Worm (Caenorhabditis elegans): ENCODE results near the gene C06E4.5.
A peak's percentile ranks its signal among the peaks of the same experiment; 100 is the strongest.

The C06E4.5 gene

ce11 chrIV:7235382-7235917, 19.3 kb upstream of the C06E4.5 start (continued):
- TF ChIP-seq fos-1 (tag; optimal IDR thresholded peaks at IDR 0.05) (peak; percentile 97), nhr-77 (tag; optimal IDR thresholded peaks at IDR 0.05) (no peak), ztf-1 (GFP tag; conservative IDR thresholded peaks at IDR 0.05) (no peak), peb-1 (tag; optimal IDR thresholded peaks at IDR 0.05) (no peak), lin-13 (GFP tag; optimal IDR thresholded peaks at IDR 0.05) (peak; percentile 44), nhr-21 (tag; optimal IDR thresholded peaks at IDR 0.05) (peak; percentile 36)

DNA sequence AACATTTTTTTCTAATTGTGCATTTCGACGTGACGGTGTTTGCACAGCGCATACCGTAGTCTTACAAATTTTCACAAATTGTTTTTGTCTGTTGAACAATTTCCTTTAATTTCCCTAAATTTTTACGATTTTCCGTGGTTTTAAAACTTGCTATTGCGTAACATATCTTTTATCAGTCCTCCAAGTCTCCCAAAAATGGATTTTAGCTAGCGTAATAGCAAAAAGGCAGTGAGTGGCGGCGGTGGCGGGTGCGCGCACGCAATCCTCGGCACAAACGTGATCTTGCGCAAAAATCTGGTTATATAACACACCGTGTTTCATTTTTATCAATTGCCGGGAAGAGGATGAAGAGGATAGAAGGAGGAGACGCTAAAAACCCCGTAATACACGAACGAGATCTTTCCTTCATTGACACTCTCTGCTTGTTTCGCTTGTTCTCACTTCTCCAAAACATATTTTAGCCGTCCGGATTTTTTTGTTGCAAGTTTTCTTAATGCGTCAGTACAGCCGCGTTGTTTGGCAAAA, 18.5 kb upstream of the C06E4.5 start:
- TF ChIP-seq lsy-2 (tag; optimal IDR thresholded peaks at IDR 0.05) (peak in 1 of 2 experiments; percentile 15), unc-39 (tag; optimal IDR thresholded peaks at IDR 0.05) (no peak), nhr-21 (tag; optimal IDR thresholded peaks at IDR 0.05) (peak; percentile 47)

DNA sequence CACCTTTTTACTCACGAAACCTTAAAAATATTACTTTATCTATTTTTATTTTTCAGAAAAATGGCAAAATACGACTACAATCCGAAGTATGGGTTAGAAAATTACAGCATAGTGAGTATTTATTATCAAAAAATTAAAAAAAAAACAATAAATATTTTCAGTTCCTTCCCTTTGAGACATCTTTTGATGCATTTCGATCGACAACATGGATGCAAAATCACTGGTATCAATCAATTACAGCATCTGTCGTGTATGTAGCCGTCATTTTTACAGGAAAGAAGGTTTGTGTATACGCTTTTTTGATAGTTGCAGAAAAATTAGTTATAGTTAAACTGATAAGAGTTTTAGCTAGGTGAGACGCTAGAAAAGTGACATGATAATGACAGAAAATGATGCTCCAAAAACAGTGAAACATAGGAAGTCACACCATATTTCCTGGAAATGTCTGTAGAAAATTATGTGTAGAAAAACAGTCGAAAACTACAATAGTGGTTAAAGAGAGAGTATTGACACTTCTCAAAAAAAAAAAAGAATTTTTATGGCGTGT, 17.0 kb upstream of the C06E4.5 start, which contains the start of gene elo-3:
TSS of gene elo-3 (plus strand) at position 51 of the 547 bp plus-strand sequence.
- no peak for TF ChIP-seq R02D3.7 (tag; optimal IDR thresholded peaks at IDR 0.05)
- TF ChIP-seq nhr-11 (tag; optimal IDR thresholded peaks at IDR 0.05), result no peak
- TF ChIP-seq alr-1 (tag; optimal IDR thresholded peaks at IDR 0.05), result no peak
- no peak for TF ChIP-seq lin-39 (tag; optimal IDR thresholded peaks at IDR 0.05)
- no peak for TF ChIP-seq nhr-6 (tag; optimal IDR thresholded peaks at IDR 0.05)
- peak; percentile 61 for TF ChIP-seq fos-1 (tag; optimal IDR thresholded peaks at IDR 0.05)
- TF ChIP-seq nhr-21 (tag; optimal IDR thresholded peaks at IDR 0.05), result no peak
- no peak for TF ChIP-seq nhr-23 (tag; optimal IDR thresholded peaks at IDR 0.05)

ce11 chrIV:7240564-7240963, 14.2 kb upstream of the C06E4.5 start:
- no peak for TF ChIP-seq aly-2 (tag; optimal IDR thresholded peaks at IDR 0.05)
- no peak for TF ChIP-seq blmp-1 (tag; optimal IDR thresholded peaks at IDR 0.05; ENCODE audit: insufficient read depth)
- peak; percentile 25 for TF ChIP-seq nhr-25 (tag; optimal IDR thresholded peaks at IDR 0.05)
- TF ChIP-seq sem-4 (tag; optimal IDR thresholded peaks at IDR 0.05), result no peak
- TF ChIP-seq ZK546.5 (tag; optimal IDR thresholded peaks at IDR 0.05), result no peak
- TF ChIP-seq nhr-23 (tag; optimal IDR thresholded peaks at IDR 0.05), result no peak
- TF ChIP-seq lsy-2 (tag; optimal IDR thresholded peaks at IDR 0.05), result no peak
- TF ChIP-seq peb-1 (tag; optimal IDR thresholded peaks at IDR 0.05), result no peak

- peak; percentile 62 for TF ChIP-seq sma-9 (GFP tag; optimal IDR thresholded peaks at IDR 0.05)
- no peak for TF ChIP-seq sma-9 (tag; optimal IDR thresholded peaks at IDR 0.05)
- TF ChIP-seq nhr-129 (tag; optimal IDR thresholded peaks at IDR 0.05), result peak; percentile 57
- peak in 1 of 2 experiments; percentile 9 for TF ChIP-seq lsy-2 (tag; optimal IDR thresholded peaks at IDR 0.05)
- no peak for TF ChIP-seq nhr-11 (tag; optimal IDR thresholded peaks at IDR 0.05)
- TF ChIP-seq mab-5 (tag; optimal IDR thresholded peaks at IDR 0.05), result no peak
- TF ChIP-seq F13H6.1 (tag; optimal IDR thresholded peaks at IDR 0.05), result peak; percentile 65
- no peak for TF ChIP-seq lin-11 (tag; optimal IDR thresholded peaks at IDR 0.05)
- TF ChIP-seq nhr-21 (tag; optimal IDR thresholded peaks at IDR 0.05), result no peak
- TF ChIP-seq C34F6.9 (tag; optimal IDR thresholded peaks at IDR 0.05), result peak; percentile 42
- TF ChIP-seq nhr-10 (tag; optimal IDR thresholded peaks at IDR 0.05), result no peak
Measured at ce11 chrIV:7242220-7242789, 12.5 kb upstream of the C06E4.5 start, which contains the start of gene gstk-2. TSS of gene gstk-2 (minus strand) at chrIV:7242270.

DNA sequence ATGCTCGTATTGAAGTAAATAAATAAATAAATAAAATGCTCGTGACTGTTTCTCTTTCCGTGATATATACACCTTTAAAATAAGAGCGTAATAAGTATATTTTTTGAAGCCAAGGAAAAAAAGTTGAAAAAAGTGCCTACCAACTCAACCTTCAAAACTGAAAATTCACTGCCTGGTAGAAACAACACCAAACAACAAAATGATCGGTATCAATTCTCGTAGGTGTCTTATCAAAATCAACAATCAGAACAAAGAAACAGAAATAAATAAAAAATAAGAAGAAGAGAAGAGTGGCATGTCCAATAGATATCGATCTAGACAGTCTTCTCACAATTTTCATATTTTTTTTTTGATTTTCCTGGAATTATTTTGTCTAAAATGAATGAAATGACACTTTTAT, 10.9 kb upstream of the C06E4.5 start, which contains the start of gene afmd-1:
TSS of gene afmd-1 (plus strand) at position 316 of the 400 bp plus-strand sequence.
- TF ChIP-seq mbf-1 (tag; optimal IDR thresholded peaks at IDR 0.05) (no peak), sma-3 (GFP tag; optimal IDR thresholded peaks at IDR 0.05) (no peak), elt-1 (tag; optimal IDR thresholded peaks at IDR 0.05) (no peak), skn-1 (tag; optimal IDR thresholded peaks at IDR 0.05) (no peak), ztf-4 (tag; optimal IDR thresholded peaks at IDR 0.05) (no peak)
